Worm (Caenorhabditis elegans) whole organism, L1 larva: ENCODE data around the gene tag-234.
A peak's percentile ranks its signal among the peaks of the same experiment; 100 is the strongest.

Experiments used
- Y116A8C.19 ChIP-seq: sonication (generic microtip); optimal IDR thresholded peaks from 2 replicates; lab custom pipeline; 2016; ENCODE audit warnings: missing compliant biosample characterization, missing genetic modification characterization, borderline replicate concordance
- dpl-1 ChIP-seq, 3 experiments: fragments of 150-350 bp in 2 of 3; sonication (generic microtip) in 1 of 3; optimal IDR thresholded peaks; 2 replicates each; lab custom pipeline; 2014 to 2017; ENCODE audit warnings: missing biosample characterization in 3 of 3, missing genetic modification characterization in 3 of 3, missing genetic modification reagents in 3 of 3
- elt-2 ChIP-seq: sonication (generic microtip); optimal IDR thresholded peaks from 2 replicates; lab custom pipeline; 2016; ENCODE audit warnings: missing genetic modification characterization, mild to moderate bottlenecking, inconsistent platforms, missing compliant biosample characterization, missing genetic modification reagents
- lin-35 ChIP-seq, 2 experiments: fragments of 150-350 bp; optimal IDR thresholded peaks; 2 replicates each; lab custom pipeline; 2014; ENCODE audit warnings: missing biosample characterization in 2 of 2, missing genetic modification characterization in 2 of 2, missing genetic modification reagents in 2 of 2
- nhr-85 ChIP-seq: sonication (generic microtip); peaks from one replicate; lab custom pipeline; 2016; ENCODE audit warnings: missing genetic modification characterization, inconsistent platforms, missing compliant biosample characterization
- unc-62 ChIP-seq: fragments of 150-350 bp; optimal IDR thresholded peaks from 2 replicates; lab custom pipeline; 2014; ENCODE audit warnings: missing biosample characterization, missing genetic modification reagents, missing genetic modification characterization

tag-234 gene

DNA sequence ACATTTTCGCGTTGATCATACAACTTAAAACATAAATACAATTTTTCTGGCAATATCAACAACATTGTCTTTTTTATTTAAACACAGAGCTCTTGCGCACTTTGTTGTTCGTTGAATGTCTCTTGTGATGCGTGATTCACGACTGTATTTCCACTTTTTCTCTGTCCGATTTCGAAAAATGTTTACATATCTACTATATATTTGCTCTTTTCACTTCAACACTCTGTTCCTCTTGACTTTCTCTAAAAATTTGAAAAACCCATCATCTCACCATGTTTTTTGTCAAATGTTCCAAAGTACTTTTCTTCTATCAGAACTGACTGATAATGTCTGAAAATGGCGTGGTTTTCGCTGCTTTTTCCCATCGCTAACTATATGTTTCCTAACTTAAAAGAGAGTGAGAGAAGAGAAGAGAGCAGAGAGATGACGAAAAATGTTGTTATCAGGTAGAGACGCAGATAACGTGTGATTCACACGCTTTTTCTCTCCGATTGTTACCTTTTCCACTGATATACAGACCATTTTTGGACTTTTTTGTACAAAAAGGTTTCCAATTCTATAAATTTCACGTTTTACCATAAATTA is 48.0 kb downstream of the tag-234 start (continued):
- TF ChIP-seq dpl-1 (GFP tag; optimal IDR thresholded peaks at IDR 0.05; lab: Kevin White, UChicago) (no peak), lin-35 (GFP tag; optimal IDR thresholded peaks at IDR 0.05; lab: Kevin White, UChicago) (peak in 1 of 2 experiments; percentile 36), elt-2 (tag; lab: Kevin White, UChicago) (peak; percentile 71)
- TF ChIP-seq, all 84 proteins: peak for 9

DNA sequence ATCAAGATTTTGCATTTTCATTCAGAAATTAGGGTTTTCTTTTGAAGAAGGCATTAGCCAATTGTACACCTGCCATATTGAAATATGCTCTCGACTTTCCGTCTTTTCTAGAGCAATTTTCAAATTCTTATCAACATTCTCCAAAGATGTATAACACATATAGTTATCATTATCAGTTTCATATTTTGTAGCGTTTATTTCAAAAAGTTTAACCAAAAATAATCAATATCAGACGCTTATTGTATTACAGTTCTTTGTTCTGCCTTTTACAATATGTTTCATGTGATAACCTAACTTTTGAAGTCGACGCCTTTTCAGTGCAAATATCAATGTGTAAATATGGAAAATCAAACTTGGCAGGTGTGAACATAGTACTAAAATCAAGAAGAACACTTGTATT is 49.9 kb downstream of the tag-234 start:
- TF ChIP-seq elt-2 (tag; lab: Kevin White, UChicago) = peak; percentile 65
- TF ChIP-seq Y116A8C.19 (tag; lab: Kevin White, UChicago) = no peak
- TF ChIP-seq nhr-85 (tag; lab: Kevin White, UChicago) = no peak
- TF ChIP-seq unc-62 (GFP tag; lab: Kevin White, UChicago) = no peak
